Worm (Caenorhabditis elegans): Measurements from ENCODE around the gene F35D11.3.

F35D11.3 gene

DNA sequence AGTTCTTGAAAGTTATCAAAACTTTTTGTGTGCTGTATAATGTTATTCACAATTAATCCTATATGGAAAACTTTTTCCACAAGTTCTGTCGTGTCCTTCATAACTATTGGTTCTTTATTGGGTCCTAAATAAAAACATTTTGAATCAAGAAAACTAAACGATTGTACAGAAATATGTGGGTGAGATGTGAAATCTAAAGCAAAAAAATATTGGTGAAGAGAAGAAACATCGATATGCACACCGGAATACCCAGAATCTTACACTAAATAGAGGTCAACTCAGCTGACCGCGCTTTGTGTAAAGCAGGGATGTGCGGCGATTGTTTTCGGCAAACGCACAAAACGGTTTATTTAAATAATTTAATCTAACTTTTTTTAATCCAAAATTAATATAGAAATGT, 53.1 kb downstream of the F35D11.3 start, which contains the start of gene T05A7.13:
Gene T05A7.13 (minus strand): TSS at position 101 of the 400 bp plus-strand sequence.
- TF ChIP-seq aly-1 (tag; optimal IDR thresholded peaks at IDR 0.05) (no peak), ama-1 (optimal IDR thresholded peaks at IDR 0.05) (no peak)
